Fruit fly (Drosophila melanogaster) whole organism, pupa: ENCODE data around the gene Ziz.

Source experiments
- CG10348 ChIP-seq: fragments of 200-800 bp; sonication (Bioruptor generic); IDR thresholded peaks from 2 replicates; pipeline ENCODE4 v1.3.6; 2022; ENCODE audit warnings: missing biosample characterization, missing genetic modification characterization
- CG12605 ChIP-seq: fragments of 200-800 bp; sonication (Bioruptor generic); IDR thresholded peaks from 2 replicates; pipeline ENCODE4 v1.3.6; 2022; ENCODE audit warnings: missing biosample characterization, missing genetic modification characterization
- CG13204 ChIP-seq: fragments of 200-800 bp; sonication (Bioruptor generic); optimal IDR thresholded peaks from 2 replicates; lab custom pipeline; 2018; ENCODE audit warnings: missing biosample characterization, mild to moderate bottlenecking, missing genetic modification characterization, moderate library complexity
- CG14655 ChIP-seq: fragments of 200-800 bp; sonication (Bioruptor generic); optimal IDR thresholded peaks from 3 replicates; lab custom pipeline; 2017; ENCODE audit warnings: mild to moderate bottlenecking, missing biosample characterization, missing genetic modification reagents, missing genetic modification characterization
- CG15710 ChIP-seq: fragments of 200-800 bp; sonication (Bioruptor generic); optimal IDR thresholded peaks from 2 replicates; lab custom pipeline; 2018; ENCODE audit warnings: missing biosample characterization, mild to moderate bottlenecking, missing genetic modification characterization, moderate library complexity
- CG17806 ChIP-seq: fragments of 200-800 bp; sonication (Bioruptor generic); optimal IDR thresholded peaks from 2 replicates; lab custom pipeline; 2018; ENCODE audit warnings: missing biosample characterization, mild to moderate bottlenecking, missing genetic modification characterization, moderate library complexity
- CG32121 ChIP-seq: fragments of 200-800 bp; sonication (Bioruptor generic); IDR thresholded peaks from 2 replicates; pipeline ENCODE4 v1.3.6; 2022; ENCODE audit warnings: missing biosample characterization, missing genetic modification characterization
- CG34367 ChIP-seq: fragments of 200-800 bp; sonication (Bioruptor generic); optimal IDR thresholded peaks from 2 replicates; lab custom pipeline; 2018; ENCODE audit warnings: missing biosample characterization, mild to moderate bottlenecking, missing genetic modification characterization
- CG4496 ChIP-seq: fragments of 200-800 bp; sonication (Bioruptor generic); IDR thresholded peaks from 3 replicates; pipeline ENCODE4 v1.3.6; 2022; ENCODE audit warnings: missing biosample characterization, missing genetic modification characterization
- CG8159 ChIP-seq: fragments of 200-800 bp; sonication (Bioruptor generic); optimal IDR thresholded peaks from 3 replicates; lab custom pipeline; 2018; ENCODE audit warnings: missing biosample characterization, mild to moderate bottlenecking, missing genetic modification characterization, moderate library complexity
- CG8301 ChIP-seq: fragments of 200-800 bp; sonication (Bioruptor generic); optimal IDR thresholded peaks from 2 replicates; lab custom pipeline; 2018; ENCODE audit warnings: missing biosample characterization, mild to moderate bottlenecking, missing genetic modification characterization
- CG9948 ChIP-seq: fragments of 200-800 bp; sonication (Bioruptor generic); optimal IDR thresholded peaks from 2 replicates; lab custom pipeline; 2018; ENCODE audit warnings: missing biosample characterization, mild to moderate bottlenecking, missing genetic modification characterization, moderate library complexity
- D1 ChIP-seq: fragments of 200-800 bp; sonication (Bioruptor generic); optimal IDR thresholded peaks from 2 replicates; lab custom pipeline; 2018; ENCODE audit warnings: missing biosample characterization, mild to moderate bottlenecking, missing genetic modification characterization, moderate library complexity
- EcR ChIP-seq: fragments of 200-800 bp; sonication (Bioruptor generic); optimal IDR thresholded peaks from 3 replicates; lab custom pipeline; 2019; ENCODE audit warnings: missing biosample characterization, missing genetic modification characterization, mild to moderate bottlenecking, moderate library complexity, missing genetic modification reagents
- Ets98B ChIP-seq: fragments of 200-800 bp; sonication (Bioruptor generic); IDR thresholded peaks from 2 replicates; pipeline ENCODE4 v1.3.6; 2022; ENCODE audit warnings: missing biosample characterization, missing genetic modification characterization
- Pif1A ChIP-seq: fragments of 200-800 bp; sonication (Bioruptor generic); optimal IDR thresholded peaks from 3 replicates; lab custom pipeline; 2016; ENCODE audit warnings: missing biosample characterization, missing genetic modification characterization
- Pif1B ChIP-seq: fragments of 200-800 bp; sonication (Bioruptor generic); optimal IDR thresholded peaks from 3 replicates; lab custom pipeline; 2016; ENCODE audit warnings: missing biosample characterization, missing genetic modification characterization
- Snoo ChIP-seq: fragments of 200-800 bp; sonication (Bioruptor generic); optimal IDR thresholded peaks from 3 replicates; lab custom pipeline; 2017; ENCODE audit warnings: missing biosample characterization, mild to moderate bottlenecking, missing genetic modification characterization, inconsistent platforms
- fd96Ca ChIP-seq: fragments of 200-800 bp; sonication (Bioruptor generic); IDR thresholded peaks from 3 replicates; pipeline ENCODE4 v1.3.6; 2022; ENCODE audit warnings: missing biosample characterization, missing genetic modification characterization
- gl ChIP-seq: fragments of 200-800 bp; sonication (Bioruptor generic); optimal IDR thresholded peaks from 2 replicates; lab custom pipeline; 2018; ENCODE audit warnings: missing biosample characterization, mild to moderate bottlenecking, missing genetic modification characterization
- rn ChIP-seq: fragments of 200-800 bp; sonication (Bioruptor generic); IDR thresholded peaks from 2 replicates; pipeline ENCODE4 v1.3.6; 2022; ENCODE audit warnings: missing biosample characterization, missing genetic modification characterization

The Ziz gene

dm6 chr2L:7433957-7434736 is 62.0 kb downstream of the Ziz start:
- TF ChIP-seq gl (no peak), D1 (tag; lab: Kevin White, UChicago) (no peak), CG4496 (no peak), CG14655 (GFP tag; lab: Kevin White, UChicago) (peak; percentile 25), Ets98B (GFP tag; lab: Robert Waterston, UW) (peak; percentile 49), CG13204 (GFP tag; lab: Kevin White, UChicago) (no peak), Pif1A (GFP tag; lab: Kevin White, UChicago) (peak; percentile 49), CG15710 (tag; lab: Kevin White, UChicago) (peak; percentile 38), fd96Ca (GFP tag; lab: Robert Waterston, UW) (no peak), Pif1B (GFP tag; lab: Kevin White, UChicago) (no peak), CG34367 (peak; percentile 25), CG8159 (tag; lab: Kevin White, UChicago) (no peak), CG8301 (tag; lab: Kevin White, UChicago) (no peak), CG10348 (GFP tag; lab: Robert Waterston, UW) (no peak), CG9948 (no peak), Snoo (tag; lab: Kevin White, UChicago) (no peak), CG32121 (GFP tag; lab: Robert Waterston, UW) (peak; percentile 49; the same call in 1 of the 2 replicates)

dm6 chr2L:7433337-7433956 is 62.7 kb downstream of the Ziz start, which contains the start of gene CG5958:
TSS of gene CG5958 (minus strand) at chr2L:7433516.
- TF ChIP-seq CG9948 (no peak), EcR (GFP tag; lab: Kevin White, UChicago) (peak; percentile 43)

- TF ChIP-seq Pif1A (GFP tag; lab: Kevin White, UChicago) (no peak), EcR (GFP tag; lab: Kevin White, UChicago) (peak; percentile 53)
Measured at dm6 chr2L:7431861-7432601, 64.1 kb downstream of the Ziz start.

- TF ChIP-seq CG8301 (tag; lab: Kevin White, UChicago): no peak
- TF ChIP-seq Snoo (tag; lab: Kevin White, UChicago): no peak
- TF ChIP-seq CG12605 (GFP tag; lab: Robert Waterston, UW): no peak
- TF ChIP-seq CG8159 (tag; lab: Kevin White, UChicago): no peak
- TF ChIP-seq fd96Ca (GFP tag; lab: Robert Waterston, UW): no peak
- no peak for TF ChIP-seq EcR (GFP tag; lab: Kevin White, UChicago)
- no peak for TF ChIP-seq CG10348 (GFP tag; lab: Robert Waterston, UW)
- no peak for TF ChIP-seq CG17806 (tag; lab: Kevin White, UChicago)
- no peak for TF ChIP-seq Pif1A (GFP tag; lab: Kevin White, UChicago)
- TF ChIP-seq rn (GFP tag; lab: Robert Waterston, UW): no peak
- TF ChIP-seq CG4496: no peak
- no peak for TF ChIP-seq CG9948
- no peak for TF ChIP-seq Ets98B (GFP tag; lab: Robert Waterston, UW)
- TF ChIP-seq D1 (tag; lab: Kevin White, UChicago): no peak
- TF ChIP-seq CG15710 (tag; lab: Kevin White, UChicago): no peak
- no peak for TF ChIP-seq CG34367
- no peak for TF ChIP-seq Pif1B (GFP tag; lab: Kevin White, UChicago)
- TF ChIP-seq CG32121 (GFP tag; lab: Robert Waterston, UW): no peak
- TF ChIP-seq gl: no peak
- TF ChIP-seq, all 21 proteins: peak for 0
Measured at dm6 chr2L:7430313-7430712, 65.8 kb downstream of the Ziz start.

- TF ChIP-seq CG4496: no peak
- no peak for TF ChIP-seq CG17806 (tag; lab: Kevin White, UChicago)
Measured at dm6 chr2L:7427786-7428137, 68.3 kb downstream of the Ziz start.

dm6 chr2L:7427067-7427785 is 68.9 kb downstream of the Ziz start:
- TF ChIP-seq Pif1A (GFP tag; lab: Kevin White, UChicago) (no peak), EcR (GFP tag; lab: Kevin White, UChicago) (peak; percentile 17)
